Worm (Caenorhabditis elegans): Measurements from ENCODE around the gene C50H2.7.

DNA sequence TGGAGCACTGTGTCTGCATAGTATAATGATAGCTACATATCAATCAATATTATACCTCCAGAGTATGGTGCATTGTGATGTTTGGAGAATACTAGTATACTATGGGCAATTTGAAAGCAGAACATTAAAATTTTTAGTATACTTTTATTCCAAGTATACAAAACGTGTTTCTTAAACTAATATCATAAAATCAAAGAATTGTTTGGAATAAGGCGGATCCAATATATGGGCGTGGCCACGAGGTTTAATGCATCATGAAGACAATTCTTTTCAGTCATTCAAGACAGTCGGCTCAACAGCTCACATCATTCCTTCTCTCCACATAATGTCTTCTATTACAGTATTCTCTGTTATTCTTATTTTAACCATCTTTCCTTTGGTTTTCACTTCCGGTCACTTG lies 42.7 kb upstream of the C50H2.7 start, which contains the start of gene sdz-31:
- TF ChIP-seq him-1 (tag; optimal IDR thresholded peaks at IDR 0.05) (no peak), dao-5 (tag; optimal IDR thresholded peaks at IDR 0.05) (no peak), W03F9.2 (tag; optimal IDR thresholded peaks at IDR 0.05) (no peak)
